Fruit fly (Drosophila melanogaster) whole organism, embryonic: ENCODE results near the gene CG42538.

ENCODE experiments used
- Ada2b ChIP-seq: fragments of 200-800 bp; sonication (Bioruptor generic); IDR thresholded peaks from 2 replicates; pipeline ENCODE4 v1.3.6; 2022; ENCODE audit warnings: missing biosample characterization, missing genetic modification characterization
- Antp ChIP-seq: fragments of 200-800 bp; sonication (Bioruptor generic); optimal IDR thresholded peaks from 3 replicates; lab custom pipeline; 2016; ENCODE audit warnings: missing biosample characterization, missing genetic modification characterization
- Bteb2 ChIP-seq: fragments of 200-800 bp; sonication (Bioruptor generic); optimal IDR thresholded peaks from 2 replicates; lab custom pipeline; 2016; ENCODE audit warnings: missing biosample characterization, missing genetic modification characterization
- CG13624 ChIP-seq: fragments of 200-800 bp; sonication (Bioruptor generic); optimal IDR thresholded peaks from 2 replicates; lab custom pipeline; 2016; ENCODE audit warnings: missing biosample characterization, missing genetic modification characterization
- CG13894 ChIP-seq: fragments of 200-800 bp; sonication (Bioruptor generic); optimal IDR thresholded peaks from 3 replicates; lab custom pipeline; 2018; ENCODE audit warnings: missing biosample characterization, mild to moderate bottlenecking, missing genetic modification characterization, moderate library complexity
- CG14050 ChIP-seq: fragments of 200-800 bp; sonication (Bioruptor generic); IDR thresholded peaks from 3 replicates; pipeline ENCODE4 v1.3.6; 2022; ENCODE audit warnings: missing biosample characterization, missing genetic modification characterization
- CG14667 ChIP-seq: fragments of 200-800 bp; sonication (Bioruptor generic); IDR thresholded peaks from 2 replicates; pipeline ENCODE4 v1.3.6; 2022; ENCODE audit warnings: missing biosample characterization, missing genetic modification characterization
- CG14860 ChIP-seq: fragments of 200-800 bp; sonication (Bioruptor generic); IDR thresholded peaks from 3 replicates; pipeline ENCODE4 v1.3.6; 2022; ENCODE audit warnings: missing biosample characterization, missing genetic modification characterization; ENCODE audit not compliant: partially characterized antibody
- CG15011 ChIP-seq: fragments of 200-800 bp; sonication (Bioruptor generic); optimal IDR thresholded peaks from 3 replicates; lab custom pipeline; 2018; ENCODE audit warnings: missing biosample characterization, mild to moderate bottlenecking, missing genetic modification characterization
- CG15514 ChIP-seq: fragments of 200-800 bp; sonication (Bioruptor generic); optimal IDR thresholded peaks from 3 replicates; lab custom pipeline; 2017; ENCODE audit warnings: missing biosample characterization, missing genetic modification characterization, mild to moderate bottlenecking, moderate library complexity, missing genetic modification reagents
- CG15601 ChIP-seq: fragments of 200-800 bp; sonication (Bioruptor generic); optimal IDR thresholded peaks from 3 replicates; lab custom pipeline; 2019; ENCODE audit warnings: missing biosample characterization, mild to moderate bottlenecking, missing genetic modification characterization, moderate library complexity
- CG17385 ChIP-seq: fragments of 200-800 bp; sonication (Bioruptor generic); optimal IDR thresholded peaks from 3 replicates; lab custom pipeline; 2018; ENCODE audit warnings: missing biosample characterization, mild to moderate bottlenecking, missing genetic modification characterization
- CG2712 ChIP-seq: fragments of 200-800 bp; optimal IDR thresholded peaks from 3 replicates; lab custom pipeline; 2019; ENCODE audit warnings: missing biosample characterization, mild to moderate bottlenecking, missing genetic modification characterization, moderate library complexity
- CG34224 ChIP-seq: fragments of 200-800 bp; sonication (Bioruptor generic); IDR thresholded peaks from 3 replicates; pipeline ENCODE4 v1.3.6; 2022; ENCODE audit warnings: missing biosample characterization, missing genetic modification characterization; ENCODE audit not compliant: partially characterized antibody
- CG4282 ChIP-seq: fragments of 200-800 bp; sonication (Bioruptor generic); optimal IDR thresholded peaks from 2 replicates; lab custom pipeline; 2016; ENCODE audit warnings: missing biosample characterization, missing genetic modification characterization
- CG4404 ChIP-seq: fragments of 200-800 bp; sonication (Bioruptor generic); IDR thresholded peaks from 2 replicates; pipeline ENCODE4 v1.3.6; 2022; ENCODE audit warnings: missing biosample characterization, missing genetic modification characterization
- CG4707 ChIP-seq: fragments of 200-800 bp; sonication (Bioruptor generic); optimal IDR thresholded peaks from 2 replicates; lab custom pipeline; 2018; ENCODE audit warnings: missing biosample characterization, mild to moderate bottlenecking, missing genetic modification characterization, moderate library complexity
- CG6689 ChIP-seq: fragments of 200-800 bp; sonication (Bioruptor generic); IDR thresholded peaks from 2 replicates; pipeline ENCODE4 v1.3.6; 2022; ENCODE audit warnings: missing biosample characterization, missing genetic modification characterization
- CG9932 ChIP-seq: fragments of 200-800 bp; sonication (Bioruptor generic); IDR thresholded peaks from 2 replicates; pipeline ENCODE4 v1.3.6; 2022; ENCODE audit warnings: missing biosample characterization, missing genetic modification characterization
- CHES-1-like ChIP-seq: fragments of 200-800 bp; sonication (Bioruptor generic); optimal IDR thresholded peaks from 2 replicates; lab custom pipeline; 2016; ENCODE audit warnings: missing biosample characterization, missing genetic modification characterization
- CTCF ChIP-seq: fragments of 200-800 bp; sonication (Bioruptor generic); optimal IDR thresholded peaks from 2 replicates; lab custom pipeline; 2017; ENCODE audit warnings: missing biosample characterization, mild to moderate bottlenecking, missing genetic modification characterization, moderate library complexity
- Chrac-16 ChIP-seq: fragments of 200-800 bp; sonication (Bioruptor generic); optimal IDR thresholded peaks from 3 replicates; lab custom pipeline; 2016; ENCODE audit warnings: missing biosample characterization, missing genetic modification characterization
- Dbx ChIP-seq: fragments of 200-800 bp; sonication (Bioruptor generic); IDR thresholded peaks from 3 replicates; pipeline ENCODE4 v1.3.6; 2022; ENCODE audit warnings: missing biosample characterization, missing genetic modification characterization
- Ets65A ChIP-seq: fragments of 200-800 bp; sonication (Bioruptor generic); peaks from one replicate; lab custom pipeline; 2016; ENCODE audit warnings: missing biosample characterization, missing genetic modification characterization
- H15 ChIP-seq: fragments of 200-800 bp; sonication (Bioruptor generic); IDR thresholded peaks from 3 replicates; pipeline ENCODE4 v1.3.6; 2022; ENCODE audit warnings: missing biosample characterization, missing genetic modification characterization
- Mes4 ChIP-seq: fragments of 200-800 bp; sonication (Bioruptor generic); optimal IDR thresholded peaks from 2 replicates; lab custom pipeline; 2016; ENCODE audit warnings: missing biosample characterization, missing genetic modification characterization
- Ravus ChIP-seq: fragments of 200-800 bp; sonication (Bioruptor generic); IDR thresholded peaks from 2 replicates; pipeline ENCODE4 v1.3.6; 2022; ENCODE audit warnings: missing biosample characterization, missing genetic modification characterization
- TFAM ChIP-seq: fragments of 200-800 bp; sonication (Bioruptor generic); optimal IDR thresholded peaks from 2 replicates; lab custom pipeline; 2017; ENCODE audit warnings: missing biosample characterization, missing genetic modification characterization, inconsistent platforms
- Taf1 ChIP-seq: fragments of 200-800 bp; sonication (Bioruptor generic); IDR thresholded peaks from 2 replicates; pipeline ENCODE4 v1.3.6; 2022; ENCODE audit warnings: missing biosample characterization, missing genetic modification characterization
- Xbp1 ChIP-seq: fragments of 200-800 bp; sonication (Bioruptor generic); optimal IDR thresholded peaks from 3 replicates; lab custom pipeline; 2016; ENCODE audit warnings: missing biosample characterization, mild to moderate bottlenecking, missing genetic modification characterization
- YL-1 ChIP-seq: fragments of 200-800 bp; sonication (Bioruptor generic); optimal IDR thresholded peaks from 3 replicates; lab custom pipeline; 2017; ENCODE audit warnings: missing biosample characterization, mild to moderate bottlenecking, missing genetic modification characterization
- bab2 ChIP-seq: fragments of 200-800 bp; sonication (Bioruptor generic); optimal IDR thresholded peaks from 2 replicates; lab custom pipeline; 2016; ENCODE audit warnings: missing biosample characterization, missing genetic modification characterization
- btn ChIP-seq: fragments of 200-800 bp; sonication (Bioruptor generic); optimal IDR thresholded peaks from 2 replicates; lab custom pipeline; 2016; ENCODE audit warnings: missing biosample characterization, missing genetic modification characterization
- eve ChIP-seq, 2 experiments: fragments of >200 bp; optimal IDR thresholded peaks; 2 replicates each; lab custom pipeline; 2017; ENCODE audit warnings: missing biosample characterization in 2 of 2, missing genetic modification characterization in 2 of 2
- gcm ChIP-seq: fragments of 200-800 bp; sonication (Bioruptor generic); optimal IDR thresholded peaks from 2 replicates; lab custom pipeline; 2019; ENCODE audit warnings: missing biosample characterization, mild to moderate bottlenecking, missing genetic modification characterization, moderate library complexity
- hkb ChIP-seq, 2 experiments: fragments of 200-800 bp in 1 of 2; fragments of >200 bp in 1 of 2; sonication (Bioruptor generic) in 1 of 2; IDR thresholded peaks in 1 of 2; optimal IDR thresholded peaks in 1 of 2; 2 replicates each; pipeline versions ENCODE4 v1.3.6 to Lab custom; 2017 to 2022; ENCODE audit warnings: missing biosample characterization in 1 of 2, missing genetic modification characterization in 1 of 2
- jumu ChIP-seq: fragments of 200-800 bp; sonication (Bioruptor generic); optimal IDR thresholded peaks from 3 replicates; lab custom pipeline; 2016; ENCODE audit warnings: missing biosample characterization, missing genetic modification characterization
- kah ChIP-seq: fragments of 200-800 bp; sonication (Bioruptor generic); optimal IDR thresholded peaks from 2 replicates; lab custom pipeline; 2018; ENCODE audit warnings: missing biosample characterization, mild to moderate bottlenecking, missing genetic modification characterization
- ken ChIP-seq: fragments of 200-800 bp; sonication (Bioruptor generic); IDR thresholded peaks from 3 replicates; pipeline ENCODE4 v1.3.6; 2022; ENCODE audit warnings: missing biosample characterization, missing genetic modification characterization
- klu ChIP-seq: fragments of 200-800 bp; sonication (Bioruptor generic); IDR thresholded peaks from 2 replicates; pipeline ENCODE4 v1.3.6; 2022; ENCODE audit warnings: missing biosample characterization, missing genetic modification characterization
- knrl ChIP-seq: fragments of 200-800 bp; sonication (Bioruptor generic); IDR thresholded peaks from 3 replicates; pipeline ENCODE4 v1.3.6; 2022; ENCODE audit warnings: missing biosample characterization, missing genetic modification characterization; ENCODE audit not compliant: partially characterized antibody
- lab ChIP-seq: fragments of 200-800 bp; sonication (Bioruptor generic); optimal IDR thresholded peaks from 3 replicates; lab custom pipeline; 2017; ENCODE audit warnings: missing biosample characterization, missing genetic modification characterization, mild to moderate bottlenecking, moderate library complexity, missing genetic modification reagents
- lilli ChIP-seq: fragments of 200-800 bp; sonication (Bioruptor generic); optimal IDR thresholded peaks from 3 replicates; lab custom pipeline; 2016; ENCODE audit warnings: missing biosample characterization, missing genetic modification characterization
- p53 ChIP-seq: fragments of 200-800 bp; sonication (Bioruptor generic); optimal IDR thresholded peaks from 2 replicates; lab custom pipeline; 2016; ENCODE audit warnings: missing biosample characterization, missing genetic modification characterization
- pb ChIP-seq: fragments of 200-800 bp; sonication (Bioruptor generic); optimal IDR thresholded peaks from 3 replicates; lab custom pipeline; 2016; ENCODE audit warnings: missing biosample characterization, missing genetic modification characterization
- pita ChIP-seq: fragments of 200-800 bp; sonication (Bioruptor generic); optimal IDR thresholded peaks from 2 replicates; lab custom pipeline; 2017; ENCODE audit warnings: missing biosample characterization, mild to moderate bottlenecking, missing genetic modification characterization
- prd ChIP-seq, 3 experiments: fragments of >200 bp in 2 of 3; fragments of 200-800 bp in 1 of 3; sonication (Bioruptor generic) in 1 of 3; optimal IDR thresholded peaks in 2 of 3; IDR thresholded peaks in 1 of 3; 2 replicates in 2 of 3; 3 replicates in 1 of 3; pipeline versions ENCODE4 v1.3.6 to Lab custom; 2017 to 2022; ENCODE audit warnings: missing biosample characterization in 1 of 3, missing genetic modification characterization in 1 of 3
- so ChIP-seq: fragments of 200-800 bp; sonication (Bioruptor generic); IDR thresholded peaks from 3 replicates; pipeline ENCODE4 v1.3.6; 2022; ENCODE audit warnings: missing biosample characterization, missing genetic modification characterization
- sob ChIP-seq: fragments of 200-800 bp; sonication (Bioruptor generic); IDR thresholded peaks from 2 replicates; pipeline ENCODE4 v1.3.6; 2022; ENCODE audit warnings: missing biosample characterization, missing genetic modification characterization
- stwl ChIP-seq: fragments of 200-800 bp; sonication (Bioruptor generic); optimal IDR thresholded peaks from 3 replicates; lab custom pipeline; 2018; ENCODE audit warnings: missing biosample characterization, mild to moderate bottlenecking, missing genetic modification characterization, moderate library complexity
- yki ChIP-seq: fragments of >200 bp; optimal IDR thresholded peaks from 3 replicates; lab custom pipeline; 2018

The CG42538 gene

dm6 chr3L:16037048-16037477 is 2.7 kb downstream of the CG42538 start (continued):
- TF ChIP-seq CG14860 (GFP tag; lab: Robert Waterston, UW) (peak; percentile 65), pita (GFP tag; lab: Kevin White, UChicago) (peak; percentile 98), so (peak; percentile 88), hkb (optimal IDR thresholded peaks at IDR 0.05; lab: Kevin White, UChicago) (no peak), hkb (GFP tag; IDR thresholded peaks at IDR 0.05; lab: Robert Waterston, UW) (peak; percentile 87), pb (peak; percentile 52), CG13624 (peak; percentile 86), CTCF (peak; percentile 77), CG14667 (no peak; the same call in 1 of the 2 replicates), prd (optimal IDR thresholded peaks at IDR 0.05; lab: Kevin White, UChicago) (no peak), prd (GFP tag; IDR thresholded peaks at IDR 0.05; lab: Robert Waterston, UW) (peak; percentile 75), klu (no peak; the same call in 1 of the 2 replicates), eve (GFP tag; optimal IDR thresholded peaks at IDR 0.05; lab: Kevin White, UChicago) (no peak), yki (lab: Kevin White, UChicago) (peak; percentile 38), TFAM (GFP tag; lab: Kevin White, UChicago) (no peak), Bteb2 (GFP tag; lab: Kevin White, UChicago) (peak; percentile 80), Xbp1 (peak; percentile 83), CG4707 (GFP tag; lab: Kevin White, UChicago) (peak; percentile 46), sob (GFP tag; lab: Robert Waterston, UW) (peak; percentile 87), CG15601 (tag; lab: Kevin White, UChicago) (peak; percentile 82), CG4404 (GFP tag; lab: Robert Waterston, UW) (peak; percentile 43; the same call in 1 of the 2 replicates), Mes4 (peak; percentile 54), bab2 (peak; percentile 75), gcm (GFP tag; lab: Kevin White, UChicago) (peak; percentile 70), CG9932 (GFP tag; lab: Robert Waterston, UW) (peak; percentile 85), Dbx (GFP tag; lab: Robert Waterston, UW) (peak; percentile 92), CG15514 (peak; percentile 91), Chrac-16 (GFP tag; lab: Kevin White, UChicago) (peak; percentile 64), p53 (GFP tag; lab: Kevin White, UChicago) (peak; percentile 48), jumu (peak; percentile 60), CG6689 (GFP tag; lab: Robert Waterston, UW) (peak; percentile 74), CG34224 (GFP tag; lab: Robert Waterston, UW) (no peak), btn (peak; percentile 65), stwl (tag; lab: Kevin White, UChicago) (peak; percentile 86), Ets65A (peak; percentile 97), Ravus (GFP tag; lab: Robert Waterston, UW) (peak; percentile 22; the same call in 1 of the 2 replicates), CG15011 (GFP tag; lab: Kevin White, UChicago) (no peak), lilli (peak; percentile 87), YL-1 (GFP tag; lab: Kevin White, UChicago) (no peak), H15 (peak; percentile 64; the same call in 1 of the 3 replicates), CG13894 (peak; percentile 84), CG4282 (GFP tag; lab: Kevin White, UChicago) (peak; percentile 52), Antp (GFP tag; lab: Kevin White, UChicago) (peak; percentile 67), CG14050 (peak; percentile 28; the same call in 1 of the 3 replicates), CG17385 (peak; percentile 67), CHES-1-like (GFP tag; lab: Kevin White, UChicago) (peak; percentile 84), CG2712 (tag; lab: Kevin White, UChicago) (peak; percentile 82), lab (peak; percentile 86), ken (GFP tag; lab: Robert Waterston, UW) (no peak), Ada2b (GFP tag; lab: Robert Waterston, UW) (peak; percentile 74), Taf1 (peak; percentile 58), knrl (peak; percentile 68), kah (GFP tag; lab: Kevin White, UChicago) (peak; percentile 12)
